Worm (Caenorhabditis elegans) whole organism, L1 larva: ENCODE measurements around the gene sri-36.
"Not testable (repeated sequence)": the region's sequence is repeated elsewhere in the genome, so short reads cannot be mapped to it uniquely, and the experiment has no call there.

Experiments
- C16A3.4 ChIP-seq: fragments of 150-350 bp; optimal IDR thresholded peaks from 2 replicates; lab custom pipeline; 2014; ENCODE audit warnings: missing biosample characterization, missing genetic modification characterization
- aha-1 ChIP-seq: fragments of 150-350 bp; optimal IDR thresholded peaks from 2 replicates; lab custom pipeline; 2014; ENCODE audit warnings: missing biosample characterization, missing genetic modification characterization
- ceh-90 ChIP-seq: sonication (generic microtip); optimal IDR thresholded peaks from 2 replicates; lab custom pipeline; 2016; ENCODE audit warnings: missing genetic modification characterization, missing compliant biosample characterization
- dsc-1 ChIP-seq: sonication (generic microtip); optimal IDR thresholded peaks from 2 replicates; lab custom pipeline; 2016; ENCODE audit warnings: mild to moderate bottlenecking, missing genetic modification characterization, missing compliant biosample characterization
- efl-3 ChIP-seq: fragments of 200-800 bp; sonication (Bioruptor generic); optimal IDR thresholded peaks from 2 replicates; lab custom pipeline; 2018; ENCODE audit warnings: mild to moderate bottlenecking, missing genetic modification characterization, missing compliant biosample characterization
- egl-13 ChIP-seq: sonication (generic microtip); optimal IDR thresholded peaks from 2 replicates; lab custom pipeline; 2016; ENCODE audit warnings: missing genotype, missing genetic modification reagents, missing genetic modification characterization, missing compliant biosample characterization
- egl-27 ChIP-seq, 2 experiments: fragments of 150-350 bp in 1 of 2; sonication (generic microtip); optimal IDR thresholded peaks; 3 replicates each; lab custom pipeline; 2017 to 2018; ENCODE audit warnings: missing biosample characterization in 2 of 2, missing genetic modification characterization in 2 of 2, missing genetic modification reagents in 2 of 2
- elt-3 ChIP-seq, 6 experiments: fragments of 150-350 bp in 1 of 6; sonication (generic microtip); optimal IDR thresholded peaks; 2 replicates each; lab custom pipeline; 2017 to 2018; ENCODE audit warnings: missing biosample characterization in 6 of 6, missing genetic modification characterization in 6 of 6, inconsistent platforms in 1 of 6
- fkh-10 ChIP-seq: sonication (generic microtip); optimal IDR thresholded peaks from 2 replicates; lab custom pipeline; 2017; ENCODE audit warnings: missing biosample characterization, missing genetic modification reagents, missing genetic modification characterization
- fkh-4 ChIP-seq: sonication (generic microtip); optimal IDR thresholded peaks from 2 replicates; lab custom pipeline; 2016; ENCODE audit warnings: missing compliant biosample characterization, missing genetic modification characterization, borderline replicate concordance
- fos-1 ChIP-seq: fragments of 150-350 bp; optimal IDR thresholded peaks from 2 replicates; lab custom pipeline; 2014; ENCODE audit warnings: missing biosample characterization, missing genetic modification characterization
- grh-1 ChIP-seq: fragments of 200-800 bp; sonication (Bioruptor generic); IDR thresholded peaks from 2 replicates; pipeline ENCODE4 v1.3.6; 2022; ENCODE audit warnings: missing genetic modification reagents, missing genetic modification characterization, missing compliant biosample characterization
- hpl-2 ChIP-seq: fragments of 150-350 bp; optimal IDR thresholded peaks from 2 replicates; lab custom pipeline; 2014; ENCODE audit warnings: missing biosample characterization, missing genetic modification reagents, missing genetic modification characterization
- irx-1 ChIP-seq: sonication (generic microtip); optimal IDR thresholded peaks from 2 replicates; lab custom pipeline; 2016; ENCODE audit warnings: missing genetic modification characterization, missing compliant biosample characterization
- isw-1 ChIP-seq: fragments of 200-800 bp; sonication (Bioruptor generic); IDR thresholded peaks from 2 replicates; pipeline ENCODE4 v1.3.6; 2022; ENCODE audit warnings: missing genetic modification characterization, missing compliant biosample characterization
- jun-1 ChIP-seq: fragments of 150-350 bp; optimal IDR thresholded peaks from 2 replicates; lab custom pipeline; 2014; ENCODE audit warnings: missing biosample characterization, missing genetic modification reagents, missing genetic modification characterization
- lin-15B ChIP-seq: fragments of 150-350 bp; sonication (generic microtip); optimal IDR thresholded peaks from 3 replicates; lab custom pipeline; 2014; ENCODE audit warnings: missing biosample characterization, missing genetic modification characterization
- lin-35 ChIP-seq, 2 experiments: fragments of 150-350 bp; optimal IDR thresholded peaks; 2 replicates each; lab custom pipeline; 2014; ENCODE audit warnings: missing biosample characterization in 2 of 2, missing genetic modification characterization in 2 of 2, missing genetic modification reagents in 2 of 2
- lir-3 ChIP-seq: sonication (generic microtip); optimal IDR thresholded peaks from 2 replicates; lab custom pipeline; 2016; ENCODE audit warnings: mild to moderate bottlenecking, missing genetic modification characterization, moderate library complexity, missing compliant biosample characterization; ENCODE audit not compliant: poor library complexity
- lsy-2 ChIP-seq, 2 experiments: fragments of 150-350 bp; optimal IDR thresholded peaks; 2 replicates each; lab custom pipeline; 2014; ENCODE audit warnings: missing biosample characterization in 2 of 2, missing genetic modification characterization in 2 of 2
- mef-2 ChIP-seq: fragments of 150-350 bp; optimal IDR thresholded peaks from 2 replicates; lab custom pipeline; 2014; ENCODE audit warnings: missing biosample characterization, missing genetic modification characterization
- nhr-237 ChIP-seq: fragments of 150-350 bp; optimal IDR thresholded peaks from 2 replicates; lab custom pipeline; 2014; ENCODE audit warnings: missing biosample characterization, missing genetic modification characterization
- nhr-47 ChIP-seq: sonication (generic microtip); optimal IDR thresholded peaks from 2 replicates; lab custom pipeline; 2016; ENCODE audit warnings: mild to moderate bottlenecking, missing genetic modification characterization, moderate library complexity, missing compliant biosample characterization
- nhr-77 ChIP-seq: fragments of 150-350 bp; optimal IDR thresholded peaks from 2 replicates; lab custom pipeline; 2014; ENCODE audit warnings: missing biosample characterization, missing genetic modification characterization
- nhr-84 ChIP-seq: sonication (generic microtip); optimal IDR thresholded peaks from 2 replicates; lab custom pipeline; 2017; ENCODE audit warnings: missing biosample characterization, missing genetic modification characterization
- nhr-85 ChIP-seq: sonication (generic microtip); peaks from one replicate; lab custom pipeline; 2016; ENCODE audit warnings: missing genetic modification characterization, inconsistent platforms, missing compliant biosample characterization
- pax-3 ChIP-seq: fragments of 200-800 bp; sonication (Bioruptor generic); optimal IDR thresholded peaks from 2 replicates; lab custom pipeline; 2018; ENCODE audit warnings: mild to moderate bottlenecking, missing genetic modification characterization, moderate library complexity, missing compliant biosample characterization
- rnt-1 ChIP-seq: sonication (generic microtip); optimal IDR thresholded peaks from 2 replicates; lab custom pipeline; 2016; ENCODE audit warnings: mild to moderate bottlenecking, missing genetic modification characterization, moderate library complexity, missing compliant biosample characterization
- snpc-4 ChIP-seq: fragments of 150-350 bp; optimal IDR thresholded peaks from 2 replicates; lab custom pipeline; 2014; ENCODE audit warnings: missing biosample characterization, missing genetic modification characterization
- sup-37 ChIP-seq: fragments of 200-800 bp; sonication (Bioruptor generic); optimal IDR thresholded peaks from 2 replicates; lab custom pipeline; 2018; ENCODE audit warnings: mild to moderate bottlenecking, missing genetic modification characterization, missing compliant biosample characterization
- tbx-2 ChIP-seq: sonication (generic microtip); optimal IDR thresholded peaks from 2 replicates; lab custom pipeline; 2016; ENCODE audit warnings: missing genetic modification characterization, missing compliant biosample characterization
- unc-130 ChIP-seq: fragments of 150-350 bp; optimal IDR thresholded peaks from 2 replicates; lab custom pipeline; 2017; ENCODE audit warnings: missing biosample characterization, missing genetic modification characterization, inconsistent platforms

The sri-36 gene

ce11 chrII:2622936-2623452 lies 37.6 kb upstream of the sri-36 start, which contains the start of gene D2062.4:
Gene D2062.4 (plus strand): TSS chrII:2623402.
- TF ChIP-seq egl-27 (tag; optimal IDR thresholded peaks at IDR 0.05; lab: Kevin White, UChicago); hpl-2 (GFP tag; lab: Kevin White, UChicago); lir-3: not testable (repeated sequence)
- TF ChIP-seq, all 84 proteins: peak for 0; not testable (repeated sequence) for 84

ce11 chrII:2622480-2622879 lies 37.1 kb upstream of the sri-36 start, which contains the start of gene D2062.5:
Gene D2062.5 (plus strand): TSS chrII:2622780.
- TF ChIP-seq efl-3 (no peak), nhr-237 (tag; lab: Kevin White, UChicago) (no peak), nhr-77 (tag; lab: Kevin White, UChicago) (no peak), lin-35 (GFP tag; optimal IDR thresholded peaks at IDR 0.05; lab: Kevin White, UChicago) (no peak), egl-13 (no peak), mef-2 (no peak), lsy-2 (tag; optimal IDR thresholded peaks at IDR 0.05; lab: Kevin White, UChicago) (no peak), dsc-1 (tag; lab: Kevin White, UChicago) (no peak), grh-1 (GFP tag; lab: Robert Waterston, UW) (no peak), nhr-47 (tag; lab: Kevin White, UChicago) (no peak), nhr-84 (tag; lab: Kevin White, UChicago) (no peak), irx-1 (tag; lab: Kevin White, UChicago) (no peak), jun-1 (tag; lab: Kevin White, UChicago) (no peak), pax-3 (tag; lab: Kevin White, UChicago) (no peak), elt-3 (tag; optimal IDR thresholded peaks at IDR 0.05; lab: Kevin White, UChicago) (no peak), nhr-85 (tag; lab: Kevin White, UChicago) (no peak), ceh-90 (tag; lab: Kevin White, UChicago) (no peak)

ce11 chrII:2619148-2619547 lies 33.8 kb upstream of the sri-36 start, which contains the start of gene msrp-6:
Gene msrp-6 (plus strand): TSS chrII:2619448.
- TF ChIP-seq lin-15B (tag; lab: Kevin White, UChicago); lir-3; tbx-2 (tag; lab: Kevin White, UChicago): not testable (repeated sequence)

- TF ChIP-seq unc-130, fkh-4, aha-1 (tag; lab: Kevin White, UChicago): not testable (repeated sequence)
Measured at ce11 chrII:2616634-2617033, 31.2 kb upstream of the sri-36 start, which contains the start of gene msrp-5. Gene msrp-5 (plus strand): TSS chrII:2616934.

- TF ChIP-seq isw-1; rnt-1 (tag; lab: Kevin White, UChicago); sup-37 (GFP tag; lab: Kevin White, UChicago): not testable (repeated sequence)
Measured at ce11 chrII:2612278-2612677, 26.9 kb upstream of the sri-36 start, which contains the start of gene D2062.13. Gene D2062.13 (plus strand): TSS chrII:2612578.

- TF ChIP-seq ceh-90 (tag; lab: Kevin White, UChicago), result no peak
- TF ChIP-seq fos-1 (tag; lab: Kevin White, UChicago), result no peak
- no peak for TF ChIP-seq fkh-10
- no peak for TF ChIP-seq snpc-4 (tag; lab: Kevin White, UChicago)
- no peak for TF ChIP-seq C16A3.4 (tag; lab: Kevin White, UChicago)
- TF ChIP-seq mef-2, result no peak
Measured at ce11 chrII:2611009-2611408, 25.6 kb upstream of the sri-36 start.
